Fruit fly (Drosophila melanogaster): ENCODE results near the gene dpr4.

Gene dpr4

DNA sequence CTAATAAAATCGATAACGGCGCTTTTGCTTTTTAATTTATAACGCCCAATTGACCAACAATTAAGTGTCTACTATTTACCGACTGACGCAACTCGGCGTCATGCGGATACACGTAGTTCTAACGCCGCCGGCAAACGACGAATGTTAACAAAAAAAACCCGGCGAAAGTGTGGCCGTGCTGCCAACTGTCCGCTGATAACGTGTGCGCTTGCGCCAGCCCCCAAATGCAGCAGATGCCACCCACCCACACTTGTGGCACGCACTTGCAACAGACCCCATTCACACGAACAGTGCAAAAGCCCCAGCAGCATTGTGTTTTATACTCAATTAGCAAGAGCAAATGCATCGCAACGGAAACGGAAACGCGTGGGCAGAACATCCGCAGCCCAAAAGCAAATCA, 20.4 kb upstream of the dpr4 start:
- TF ChIP-seq tj (GFP tag; optimal IDR thresholded peaks at IDR 0.05), result no peak
- no peak for TF ChIP-seq CG7101 (tag; optimal IDR thresholded peaks at IDR 0.05)
- no peak for TF ChIP-seq Clk (GFP tag; optimal IDR thresholded peaks at IDR 0.05)
- TF ChIP-seq cnc (optimal IDR thresholded peaks at IDR 0.05), result no peak
- peak; percentile 32 for TF ChIP-seq CG12768 (GFP tag; optimal IDR thresholded peaks at IDR 0.05)
- TF ChIP-seq Crg-1 (GFP tag; optimal IDR thresholded peaks at IDR 0.05), result no peak

DNA sequence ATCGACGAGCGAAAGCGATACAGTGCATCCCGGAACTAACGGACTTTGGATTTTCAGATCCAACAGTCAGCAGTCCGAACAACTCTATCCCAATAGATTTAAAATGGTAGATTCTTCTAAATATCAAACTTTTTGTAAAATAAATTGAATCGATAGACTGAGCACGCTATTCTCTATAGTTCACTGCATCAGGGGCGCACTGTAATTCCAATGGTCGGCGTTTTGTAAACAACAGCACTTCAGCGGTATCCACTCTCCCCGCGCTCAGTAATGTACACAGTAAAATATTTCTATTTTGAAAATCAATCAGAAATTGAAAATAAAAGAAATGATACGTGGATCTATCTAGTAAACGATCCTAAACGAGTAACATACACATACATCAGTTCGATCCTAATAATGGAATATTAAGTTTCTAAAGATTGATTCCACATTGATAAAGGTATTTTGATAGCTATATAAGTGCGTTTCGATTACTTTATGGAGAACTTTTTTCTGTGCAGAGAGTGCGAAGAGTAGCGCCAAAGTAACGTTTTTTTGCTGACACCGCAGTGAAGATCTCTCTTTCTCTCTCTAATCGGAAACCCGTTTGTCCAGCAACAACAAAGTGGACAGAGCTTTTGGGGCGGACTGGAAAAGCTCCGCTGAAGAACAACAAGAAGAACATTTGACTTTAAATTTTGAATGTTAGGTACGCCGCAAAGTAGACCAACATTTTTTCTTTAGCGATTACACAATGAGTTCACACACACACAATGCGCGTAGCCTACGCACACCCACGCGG, 19.8 kb upstream of the dpr4 start:
- TF ChIP-seq kay (GFP tag; ENCODE audit: borderline replicate concordance) (peak; percentile 97), Crg-1 (GFP tag; optimal IDR thresholded peaks at IDR 0.05) (peak; percentile 91), toe (GFP tag; optimal IDR thresholded peaks at IDR 0.05) (peak; percentile 94), CG7045 (GFP tag; optimal IDR thresholded peaks at IDR 0.05) (peak; percentile 88), tj (GFP tag; optimal IDR thresholded peaks at IDR 0.05) (peak; percentile 99), CG1620 (GFP tag; optimal IDR thresholded peaks at IDR 0.05) (peak; percentile 89), CG12768 (GFP tag; optimal IDR thresholded peaks at IDR 0.05) (peak; percentile 98), CG7101 (tag; optimal IDR thresholded peaks at IDR 0.05) (peak; percentile 95), CG5204 (GFP tag; optimal IDR thresholded peaks at IDR 0.05) (peak; percentile 91), cnc (optimal IDR thresholded peaks at IDR 0.05) (no peak), CG11617 (GFP tag; optimal IDR thresholded peaks at IDR 0.05) (peak; percentile 92), Clk (GFP tag; optimal IDR thresholded peaks at IDR 0.05) (peak; percentile 89), CG33017 (tag; optimal IDR thresholded peaks at IDR 0.05) (peak; percentile 95), pad (GFP tag; optimal IDR thresholded peaks at IDR 0.05) (peak; percentile 90), Mnt (GFP tag; optimal IDR thresholded peaks at IDR 0.05) (peak; percentile 89), bab1 (GFP tag; optimal IDR thresholded peaks at IDR 0.05) (peak; percentile 98), cic (GFP tag; optimal IDR thresholded peaks at IDR 0.05) (peak; percentile 86), ovo (GFP tag; optimal IDR thresholded peaks at IDR 0.05) (peak; percentile 76), Hr96 (GFP tag; optimal IDR thresholded peaks at IDR 0.05) (peak; percentile 97), CG14711 (tag; optimal IDR thresholded peaks at IDR 0.05) (peak; percentile 89)

DNA sequence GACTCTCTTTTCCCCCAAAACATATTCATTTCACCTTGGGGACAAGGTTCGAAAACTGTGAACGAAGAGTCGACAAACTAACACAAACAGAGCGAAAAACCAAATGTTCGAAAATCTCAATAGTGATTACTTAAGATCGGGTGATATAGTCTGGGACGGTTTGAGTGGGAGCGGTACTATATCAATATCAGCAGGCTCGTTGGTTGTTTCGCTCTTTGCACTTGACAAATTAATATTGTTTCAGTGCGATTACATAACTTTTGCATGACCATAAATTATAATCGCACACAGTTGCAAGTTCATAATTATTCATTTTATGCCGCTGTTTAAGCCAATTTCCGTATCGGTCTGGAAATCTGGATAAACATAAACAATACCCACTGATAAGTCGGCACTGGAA, 18.9 kb upstream of the dpr4 start:
- no peak for TF ChIP-seq CG7045 (GFP tag; optimal IDR thresholded peaks at IDR 0.05)
- TF ChIP-seq kay (GFP tag; ENCODE audit: borderline replicate concordance), result peak; percentile 81

DNA sequence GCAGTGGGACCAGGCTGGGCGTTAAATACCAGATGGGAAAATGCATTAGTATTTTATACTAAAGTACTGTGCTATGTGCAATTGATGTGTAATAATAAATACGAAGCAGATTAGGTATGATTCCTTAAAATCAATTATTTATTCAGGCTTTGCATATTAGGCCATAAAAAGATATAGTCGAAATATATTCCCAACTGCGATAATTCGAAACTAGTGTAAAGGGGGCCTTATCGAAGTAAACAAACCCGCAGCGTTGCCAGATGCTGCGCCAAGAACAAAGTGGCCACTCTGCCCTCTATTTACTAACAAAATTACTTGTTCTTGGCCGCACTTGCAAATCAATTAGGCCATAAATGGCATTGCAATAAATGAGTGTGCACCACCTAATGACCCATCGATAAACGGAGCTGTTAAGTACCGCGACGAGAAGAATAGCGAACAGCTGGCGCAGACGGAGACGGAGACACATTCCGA, 14.8 kb upstream of the dpr4 start, which contains the start of gene CG10898:
TSS of gene CG10898 (plus strand) at position 285 of the 474 bp plus-strand sequence.
- TF ChIP-seq CG12768 (GFP tag; optimal IDR thresholded peaks at IDR 0.05), result peak; percentile 48
- peak; percentile 38 for TF ChIP-seq Crg-1 (GFP tag; optimal IDR thresholded peaks at IDR 0.05)
- peak; percentile 51 for TF ChIP-seq Mnt (GFP tag; optimal IDR thresholded peaks at IDR 0.05)
- peak; percentile 71 for TF ChIP-seq CG5204 (GFP tag; optimal IDR thresholded peaks at IDR 0.05)
- no peak for TF ChIP-seq kay (GFP tag; ENCODE audit: borderline replicate concordance)
- peak; percentile 72 for TF ChIP-seq CG14711 (tag; optimal IDR thresholded peaks at IDR 0.05)
- TF ChIP-seq CG7101 (tag; optimal IDR thresholded peaks at IDR 0.05), result peak; percentile 68
- TF ChIP-seq tj (GFP tag; optimal IDR thresholded peaks at IDR 0.05), result peak; percentile 31
- peak; percentile 29 for TF ChIP-seq pad (GFP tag; optimal IDR thresholded peaks at IDR 0.05)
- TF ChIP-seq cic (GFP tag; optimal IDR thresholded peaks at IDR 0.05), result peak; percentile 11
- TF ChIP-seq CG7045 (GFP tag; optimal IDR thresholded peaks at IDR 0.05), result peak; percentile 76
- TF ChIP-seq cnc (optimal IDR thresholded peaks at IDR 0.05), result no peak
- TF ChIP-seq ovo (GFP tag; optimal IDR thresholded peaks at IDR 0.05), result peak; percentile 43
- peak; percentile 78 for TF ChIP-seq Hr96 (GFP tag; optimal IDR thresholded peaks at IDR 0.05)
- TF ChIP-seq Clk (GFP tag; optimal IDR thresholded peaks at IDR 0.05), result peak; percentile 60
- peak; percentile 90 for TF ChIP-seq bab1 (GFP tag; optimal IDR thresholded peaks at IDR 0.05)
- TF ChIP-seq CG33017 (tag; optimal IDR thresholded peaks at IDR 0.05), result peak; percentile 51
- TF ChIP-seq CG1620 (GFP tag; optimal IDR thresholded peaks at IDR 0.05), result peak; percentile 79
- peak; percentile 68 for TF ChIP-seq CG11617 (GFP tag; optimal IDR thresholded peaks at IDR 0.05)
- peak; percentile 82 for TF ChIP-seq toe (GFP tag; optimal IDR thresholded peaks at IDR 0.05)

DNA sequence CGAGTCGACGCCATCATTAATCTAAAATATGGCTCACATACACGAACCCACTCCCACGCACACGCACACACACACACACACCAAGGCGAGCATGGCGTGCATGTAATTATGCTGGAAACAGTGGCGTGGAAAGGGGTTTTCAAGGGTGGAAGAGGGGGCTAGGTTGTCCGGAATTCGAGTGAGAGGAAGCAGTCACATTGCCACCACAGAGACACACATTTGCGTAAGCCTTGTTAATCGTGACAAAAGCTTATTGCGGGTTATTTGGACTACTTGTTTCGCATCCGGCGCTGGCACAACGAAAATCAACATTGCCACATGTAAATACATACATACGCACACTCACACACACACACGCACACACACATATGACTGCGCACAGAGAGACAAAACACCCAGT, 12.2 kb upstream of the dpr4 start:
- no peak for TF ChIP-seq CG14711 (tag; optimal IDR thresholded peaks at IDR 0.05)
- TF ChIP-seq CG5204 (GFP tag; optimal IDR thresholded peaks at IDR 0.05), result no peak
- TF ChIP-seq kay (GFP tag; ENCODE audit: borderline replicate concordance), result no peak
- TF ChIP-seq CG7101 (tag; optimal IDR thresholded peaks at IDR 0.05), result no peak
- TF ChIP-seq bab1 (GFP tag; optimal IDR thresholded peaks at IDR 0.05), result no peak
- no peak for TF ChIP-seq CG7045 (GFP tag; optimal IDR thresholded peaks at IDR 0.05)

DNA sequence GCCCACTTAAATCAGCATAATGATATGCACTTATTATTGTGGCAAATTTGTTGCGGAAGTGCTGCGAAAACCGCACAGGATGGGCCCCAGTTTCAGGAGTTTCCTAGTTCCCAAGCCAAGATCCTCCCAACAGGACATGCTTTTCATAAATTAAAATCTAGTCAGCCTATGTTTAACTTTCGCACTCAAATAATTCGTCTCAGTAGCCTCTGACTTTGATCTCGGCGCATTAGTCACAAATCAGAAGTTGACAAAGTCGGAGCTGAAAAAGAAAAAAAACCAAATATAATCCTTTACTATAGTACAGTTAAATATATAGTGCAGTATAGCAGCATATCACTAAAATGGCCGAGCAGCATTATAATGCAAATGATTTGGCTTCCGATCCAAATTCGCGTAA, 11.1 kb upstream of the dpr4 start, which contains the start of gene CG14708:
TSS of gene CG14708 (plus strand) at position 301 of the 400 bp plus-strand sequence.
- TF ChIP-seq pad (GFP tag; optimal IDR thresholded peaks at IDR 0.05) (no peak), bab1 (GFP tag; optimal IDR thresholded peaks at IDR 0.05) (no peak), Mnt (GFP tag; optimal IDR thresholded peaks at IDR 0.05) (no peak), CG7101 (tag; optimal IDR thresholded peaks at IDR 0.05) (no peak), toe (GFP tag; optimal IDR thresholded peaks at IDR 0.05) (no peak), Hr96 (GFP tag; optimal IDR thresholded peaks at IDR 0.05) (no peak), ovo (GFP tag; optimal IDR thresholded peaks at IDR 0.05) (no peak), Crg-1 (GFP tag; optimal IDR thresholded peaks at IDR 0.05) (no peak), CG1620 (GFP tag; optimal IDR thresholded peaks at IDR 0.05) (no peak), kay (GFP tag; ENCODE audit: borderline replicate concordance) (no peak), CG5204 (GFP tag; optimal IDR thresholded peaks at IDR 0.05) (no peak), CG14711 (tag; optimal IDR thresholded peaks at IDR 0.05) (no peak), Clk (GFP tag; optimal IDR thresholded peaks at IDR 0.05) (no peak), CG33017 (tag; optimal IDR thresholded peaks at IDR 0.05) (no peak), cnc (optimal IDR thresholded peaks at IDR 0.05) (no peak), CG7045 (GFP tag; optimal IDR thresholded peaks at IDR 0.05) (no peak), tj (GFP tag; optimal IDR thresholded peaks at IDR 0.05) (no peak), cic (GFP tag; optimal IDR thresholded peaks at IDR 0.05) (no peak)
